Fruit fly (Drosophila melanogaster) whole organism, prepupa: Measurements from ENCODE around the gene Dscam2.
A peak's percentile ranks its signal among the peaks of the same experiment; 100 is the strongest.

ENCODE experiments used
- Blimp-1 ChIP-seq: fragments of 200-800 bp; sonication (Bioruptor generic); optimal IDR thresholded peaks from 3 replicates; lab custom pipeline; 2017; ENCODE audit warnings: missing biosample characterization, missing genetic modification characterization, mild to moderate bottlenecking, moderate library complexity, missing genetic modification reagents
- CG16779 ChIP-seq: fragments of 200-800 bp; sonication (Bioruptor generic); optimal IDR thresholded peaks from 3 replicates; lab custom pipeline; 2017; ENCODE audit warnings: missing biosample characterization, mild to moderate bottlenecking, missing genetic modification characterization
- CG3919 ChIP-seq: fragments of 200-800 bp; sonication (Bioruptor generic); optimal IDR thresholded peaks from 3 replicates; lab custom pipeline; 2016; ENCODE audit warnings: missing biosample characterization, missing genetic modification characterization
- CG7368 ChIP-seq: fragments of 200-800 bp; sonication (Bioruptor generic); optimal IDR thresholded peaks from 3 replicates; lab custom pipeline; 2016; ENCODE audit warnings: missing biosample characterization, missing genetic modification characterization
- CG8119 ChIP-seq: fragments of 200-800 bp; sonication (Bioruptor generic); IDR thresholded peaks from 3 replicates; pipeline ENCODE4 v1.3.6; 2022; ENCODE audit warnings: missing biosample characterization, missing genetic modification characterization
- CG8319 ChIP-seq: fragments of 200-800 bp; sonication (Bioruptor generic); optimal IDR thresholded peaks from 3 replicates; lab custom pipeline; 2016; ENCODE audit warnings: missing biosample characterization, missing genetic modification characterization
- CG8632 ChIP-seq: fragments of 200-800 bp; sonication (Bioruptor generic); optimal IDR thresholded peaks from 3 replicates; lab custom pipeline; 2016; ENCODE audit warnings: missing biosample characterization, missing genetic modification characterization
- Eip93F ChIP-seq: fragments of 200-800 bp; sonication (Bioruptor generic); optimal IDR thresholded peaks from 2 replicates; lab custom pipeline; 2016; ENCODE audit warnings: missing biosample characterization, mild to moderate bottlenecking, missing genetic modification characterization
- Gug ChIP-seq: fragments of 200-800 bp; sonication (Bioruptor generic); IDR thresholded peaks from 2 replicates; pipeline ENCODE4 v1.3.6; 2022; ENCODE audit warnings: missing biosample characterization, missing genetic modification characterization
- Hr39 ChIP-seq: fragments of 200-800 bp; sonication (Bioruptor generic); optimal IDR thresholded peaks from 2 replicates; lab custom pipeline; 2016; ENCODE audit warnings: missing biosample characterization, missing genetic modification characterization
- Lpt ChIP-seq: fragments of 200-800 bp; sonication (Bioruptor generic); optimal IDR thresholded peaks from 3 replicates; lab custom pipeline; 2016; ENCODE audit warnings: missing biosample characterization, missing genetic modification characterization
- Sox14 ChIP-seq: fragments of 200-800 bp; sonication (Bioruptor generic); optimal IDR thresholded peaks from 3 replicates; lab custom pipeline; 2016; ENCODE audit warnings: missing biosample characterization, missing genetic modification characterization
- acj6 ChIP-seq: fragments of 200-800 bp; sonication (Bioruptor generic); optimal IDR thresholded peaks from 3 replicates; lab custom pipeline; 2016; ENCODE audit warnings: missing biosample characterization, missing genetic modification characterization

DNA sequence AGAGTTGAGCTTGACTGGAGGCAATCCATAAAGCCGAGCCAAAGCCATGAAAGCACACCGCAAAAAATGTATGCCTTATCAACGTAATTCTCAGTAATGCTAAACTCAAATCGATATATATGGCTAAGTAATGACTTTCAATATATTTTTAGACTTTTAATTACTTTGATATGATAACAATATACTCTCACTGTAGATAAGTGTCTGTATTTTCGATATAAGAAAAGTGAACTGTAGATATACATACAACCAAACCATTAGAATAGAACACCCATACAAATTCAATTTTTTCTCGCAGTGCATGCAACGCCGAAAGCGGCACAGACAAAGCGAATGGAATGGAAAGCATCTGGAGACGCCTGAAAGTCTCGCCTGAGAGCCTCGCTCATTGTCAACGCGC, 36.1 kb downstream of the Dscam2 start:
- peak; percentile 71 for TF ChIP-seq Sox14 (GFP tag; lab: Kevin White, UChicago)
- peak; percentile 81 for TF ChIP-seq CG8119 (GFP tag; lab: Robert Waterston, UW)
- peak; percentile 60 for TF ChIP-seq Gug (GFP tag; lab: Robert Waterston, UW)
- TF ChIP-seq CG8319 (GFP tag; lab: Kevin White, UChicago), result peak; percentile 24
- peak; percentile 10 for TF ChIP-seq Blimp-1 (GFP tag; lab: Kevin White, UChicago)
- TF ChIP-seq CG7368 (GFP tag; lab: Kevin White, UChicago), result peak; percentile 70
- TF ChIP-seq CG8632 (GFP tag; lab: Kevin White, UChicago), result peak; percentile 73
- TF ChIP-seq CG16779, result peak; percentile 39
- TF ChIP-seq Eip93F (GFP tag; lab: Kevin White, UChicago), result no peak
- TF ChIP-seq acj6 (GFP tag; lab: Kevin White, UChicago), result peak; percentile 79
- peak; percentile 79 for TF ChIP-seq CG3919 (GFP tag; lab: Kevin White, UChicago)
- peak; percentile 44 for TF ChIP-seq Lpt (GFP tag; lab: Kevin White, UChicago)
- peak; percentile 59 for TF ChIP-seq Hr39 (GFP tag; lab: Kevin White, UChicago)
